Worm (Caenorhabditis elegans) whole organism, late embryonic: ENCODE results near the gene best-2.

Experiments used
- C08G9.2 ChIP-seq: sonication (generic microtip); optimal IDR thresholded peaks from 2 replicates; lab custom pipeline; 2016; ENCODE audit warnings: mild to moderate bottlenecking, missing genetic modification characterization, moderate library complexity, missing compliant biosample characterization
- C38D4.7 ChIP-seq: fragments of 200-800 bp; sonication (Bioruptor generic); optimal IDR thresholded peaks from 2 replicates; lab custom pipeline; 2018; ENCODE audit warnings: mild to moderate bottlenecking, missing genetic modification characterization, moderate library complexity, missing compliant biosample characterization
- F13H6.1 ChIP-seq: sonication (generic microtip); optimal IDR thresholded peaks from 2 replicates; lab custom pipeline; 2016; ENCODE audit warnings: missing genetic modification characterization, missing compliant biosample characterization
- K02D7.2 ChIP-seq: sonication (generic microtip); optimal IDR thresholded peaks from 2 replicates; lab custom pipeline; 2017; ENCODE audit warnings: mild to moderate bottlenecking, missing genetic modification characterization, missing compliant biosample characterization
- Y22D7AL.16 ChIP-seq: sonication (generic microtip); optimal IDR thresholded peaks from 2 replicates; lab custom pipeline; 2016; ENCODE audit warnings: missing genetic modification characterization, missing compliant biosample characterization
- ceh-18 ChIP-seq: sonication (generic microtip); optimal IDR thresholded peaks from 2 replicates; lab custom pipeline; 2016; ENCODE audit warnings: missing genetic modification characterization, missing compliant biosample characterization
- ceh-19 ChIP-seq: fragments of 200-800 bp; sonication (Bioruptor generic); optimal IDR thresholded peaks from 2 replicates; lab custom pipeline; 2018; ENCODE audit warnings: mild to moderate bottlenecking, missing genetic modification characterization, missing compliant biosample characterization
- ceh-24 ChIP-seq: sonication (generic microtip); optimal IDR thresholded peaks from 2 replicates; lab custom pipeline; 2016; ENCODE audit warnings: mild to moderate bottlenecking, missing genetic modification characterization, missing compliant biosample characterization
- ceh-31 ChIP-seq: sonication (generic microtip); optimal IDR thresholded peaks from 2 replicates; lab custom pipeline; 2016; ENCODE audit warnings: missing genetic modification characterization, missing compliant biosample characterization
- ceh-45 ChIP-seq: fragments of 200-800 bp; sonication (Bioruptor generic); IDR thresholded peaks from 2 replicates; pipeline ENCODE4 v1.3.6; 2022; ENCODE audit warnings: missing genetic modification reagents, missing genetic modification characterization, missing compliant biosample characterization
- ceh-48 ChIP-seq: sonication (generic microtip); optimal IDR thresholded peaks from 2 replicates; lab custom pipeline; 2016; ENCODE audit warnings: missing genetic modification characterization, inconsistent platforms, missing compliant biosample characterization
- ets-4 ChIP-seq: sonication (generic microtip); optimal IDR thresholded peaks from 2 replicates; lab custom pipeline; 2016; ENCODE audit warnings: missing genetic modification characterization, missing compliant biosample characterization
- eyg-1 ChIP-seq: sonication (generic microtip); optimal IDR thresholded peaks from 2 replicates; lab custom pipeline; 2016; ENCODE audit warnings: missing genotype, missing genetic modification characterization, missing compliant biosample characterization
- fax-1 ChIP-seq: sonication (generic microtip); optimal IDR thresholded peaks from 2 replicates; lab custom pipeline; 2016; ENCODE audit warnings: missing genotype, missing genetic modification characterization, missing compliant biosample characterization
- gmeb-2 ChIP-seq: sonication (generic microtip); optimal IDR thresholded peaks from 2 replicates; lab custom pipeline; 2016; ENCODE audit warnings: missing genetic modification characterization, inconsistent platforms, missing compliant biosample characterization
- hlh-13 ChIP-seq: fragments of 200-800 bp; sonication (Bioruptor generic); optimal IDR thresholded peaks from 2 replicates; lab custom pipeline; 2018; ENCODE audit warnings: mild to moderate bottlenecking, missing genetic modification characterization, missing compliant biosample characterization
- hlh-6 ChIP-seq: sonication (generic microtip); optimal IDR thresholded peaks from 2 replicates; lab custom pipeline; 2016; ENCODE audit warnings: missing genotype, missing genetic modification characterization, missing compliant biosample characterization
- lim-6 ChIP-seq: sonication (generic microtip); optimal IDR thresholded peaks from 2 replicates; lab custom pipeline; 2016; ENCODE audit warnings: missing genetic modification characterization, missing compliant biosample characterization
- lin-11 ChIP-seq: fragments of 200-800 bp; sonication (Bioruptor generic); optimal IDR thresholded peaks from 2 replicates; lab custom pipeline; 2018; ENCODE audit warnings: mild to moderate bottlenecking, missing genetic modification characterization, missing compliant biosample characterization
- nfya-1 ChIP-seq: sonication (generic microtip); optimal IDR thresholded peaks from 2 replicates; lab custom pipeline; 2017; ENCODE audit warnings: missing genetic modification characterization, mild to moderate bottlenecking, missing compliant biosample characterization, antibody characterized with exemption, moderate library complexity
- npax-4 ChIP-seq: sonication (generic microtip); optimal IDR thresholded peaks from 2 replicates; lab custom pipeline; 2016; ENCODE audit warnings: missing genetic modification characterization, missing compliant biosample characterization
- pag-3 ChIP-seq: sonication (generic microtip); optimal IDR thresholded peaks from 2 replicates; lab custom pipeline; 2016; ENCODE audit warnings: missing compliant biosample characterization, missing genetic modification characterization, borderline replicate concordance
- pqm-1 ChIP-seq: sonication (generic microtip); optimal IDR thresholded peaks from 2 replicates; lab custom pipeline; 2016; ENCODE audit warnings: missing genetic modification characterization, missing compliant biosample characterization
- ref-2 ChIP-seq: sonication (generic microtip); optimal IDR thresholded peaks from 2 replicates; lab custom pipeline; 2016; ENCODE audit warnings: missing genetic modification characterization, missing compliant biosample characterization
- rnt-1 ChIP-seq: sonication (generic microtip); optimal IDR thresholded peaks from 2 replicates; lab custom pipeline; 2016; ENCODE audit warnings: missing genetic modification characterization, missing compliant biosample characterization
- sdc-2 ChIP-seq: sonication (generic microtip); optimal IDR thresholded peaks from 2 replicates; lab custom pipeline; 2016; ENCODE audit warnings: missing genotype, missing genetic modification characterization, missing compliant biosample characterization
- sox-2 ChIP-seq: fragments of 200-800 bp; sonication (Bioruptor generic); IDR thresholded peaks from 2 replicates; pipeline ENCODE4 v1.3.6; 2022; ENCODE audit warnings: missing genetic modification reagents, missing genetic modification characterization, missing compliant biosample characterization
- sox-4 ChIP-seq: sonication (generic microtip); optimal IDR thresholded peaks from 2 replicates; lab custom pipeline; 2017; ENCODE audit warnings: mild to moderate bottlenecking, missing genetic modification characterization, inconsistent platforms, missing compliant biosample characterization
- ttx-3 ChIP-seq: sonication (generic microtip); optimal IDR thresholded peaks from 2 replicates; lab custom pipeline; 2016; ENCODE audit warnings: missing genetic modification reagents, missing genetic modification characterization, missing compliant biosample characterization
- unc-3 ChIP-seq, 2 experiments: fragments of 200-800 bp in 1 of 2; sonication (Bioruptor generic) in 1 of 2; sonication (generic microtip) in 1 of 2; conservative IDR thresholded peaks in 1 of 2; optimal IDR thresholded peaks in 1 of 2; 2 replicates each; pipeline versions ENCODE4 v1.3.6 to Lab custom; 2016 to 2022; ENCODE audit warnings: missing compliant biosample characterization in 2 of 2, missing genetic modification characterization in 2 of 2, missing genetic modification reagents in 1 of 2
- unc-42 ChIP-seq: sonication (generic microtip); optimal IDR thresholded peaks from 2 replicates; lab custom pipeline; 2016; ENCODE audit warnings: missing genotype, missing genetic modification characterization, missing compliant biosample characterization
- ztf-16 ChIP-seq: sonication (generic microtip); optimal IDR thresholded peaks from 2 replicates; lab custom pipeline; 2017; ENCODE audit warnings: missing genetic modification characterization, missing compliant biosample characterization

Gene best-2

ce11 chrIV:13093677-13094076, 19.2 kb downstream of the best-2 start, which contains the start of the genes prcc-1 and C39E9.12:
Gene prcc-1 (minus strand): TSS chrIV:13093795.
Gene C39E9.12 (plus strand): TSS chrIV:13094007.
- TF ChIP-seq Y22D7AL.16 (tag; lab: Kevin White, UChicago) (no peak), lim-6 (no peak), nfya-1 (tag; lab: Kevin White, UChicago) (peak; percentile 61), unc-42 (peak; percentile 43), ceh-18 (tag; lab: Kevin White, UChicago) (peak; percentile 1), ceh-48 (tag; lab: Kevin White, UChicago) (peak; percentile 65), ceh-31 (tag; lab: Kevin White, UChicago) (peak; percentile 33), fax-1 (peak; percentile 22)

DNA sequence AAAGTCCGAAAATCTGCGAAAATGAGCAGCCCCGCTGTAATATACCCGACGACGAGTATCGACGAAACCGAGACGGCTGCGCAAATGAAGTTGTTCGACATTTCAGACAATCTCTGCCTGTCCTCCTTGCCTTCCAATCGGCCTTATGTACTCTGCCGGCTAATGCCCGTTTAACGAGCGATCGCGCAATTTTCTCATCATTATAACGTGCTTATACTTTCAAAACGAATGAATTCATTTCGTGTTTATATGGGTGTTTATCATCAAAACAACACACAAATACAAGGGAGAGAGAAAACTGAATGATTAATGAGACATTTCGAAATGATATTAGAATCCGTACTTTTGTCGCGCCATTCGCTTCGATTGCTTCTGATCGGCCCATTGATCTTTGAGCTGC, 21.9 kb downstream of the best-2 start, which contains the start of gene col-132:
TSS of gene col-132 (minus strand) at position 101 of the 400 bp plus-strand sequence.
- no peak for TF ChIP-seq npax-4
- no peak for TF ChIP-seq lim-6
- TF ChIP-seq K02D7.2 (tag; lab: Kevin White, UChicago), result no peak

DNA sequence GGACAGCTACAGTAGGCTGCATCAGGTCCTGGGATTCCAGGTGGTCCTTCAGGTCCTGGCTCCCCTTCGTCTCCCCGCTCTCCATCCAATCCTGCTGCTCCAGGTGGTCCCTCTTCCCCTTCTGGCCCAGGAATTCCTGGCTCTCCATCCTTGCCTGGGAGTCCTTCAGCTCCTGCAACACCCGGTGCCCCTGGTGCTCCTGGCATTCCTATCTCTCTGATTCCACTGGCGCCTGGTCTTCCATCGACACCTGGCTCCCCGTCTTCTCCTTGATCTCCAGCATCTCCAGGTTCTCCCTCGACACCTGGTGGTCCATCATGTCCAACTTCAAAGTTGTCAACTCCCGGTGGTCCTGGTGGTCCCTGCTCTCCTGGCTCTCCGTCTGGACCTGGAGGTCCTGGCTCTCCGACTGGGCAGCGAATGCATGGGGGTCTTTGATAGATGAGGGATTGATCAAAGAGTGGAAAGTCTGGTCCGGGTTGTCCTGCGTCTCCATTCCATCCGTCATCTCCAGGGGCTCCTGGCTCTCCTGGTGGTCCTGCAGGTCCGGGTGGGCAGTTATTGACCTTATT, 23.1 kb downstream of the best-2 start:
- TF ChIP-seq C08G9.2 (tag; lab: Kevin White, UChicago) (peak; percentile 35), ref-2 (no peak), hlh-6 (tag; lab: Kevin White, UChicago) (peak; percentile 21)

ce11 chrIV:13086705-13087104, 26.2 kb downstream of the best-2 start, which contains the start of gene spin-2:
Gene spin-2 (plus strand): TSS chrIV:13087005.
- TF ChIP-seq eyg-1 (tag; lab: Kevin White, UChicago) (no peak), nfya-1 (tag; lab: Kevin White, UChicago) (no peak)
- TF ChIP-seq, all 69 proteins: peak for 0

- TF ChIP-seq F13H6.1 (no peak), gmeb-2 (tag; lab: Kevin White, UChicago) (no peak), hlh-6 (tag; lab: Kevin White, UChicago) (no peak), ceh-19 (GFP tag; lab: Kevin White, UChicago) (no peak), pqm-1 (tag; lab: Kevin White, UChicago) (no peak)
- TF ChIP-seq, all 69 proteins: peak for 0
These were observed 27.2 kb downstream of the best-2 start for ce11 chrIV:13085675-13086074.

- TF ChIP-seq ets-4 (tag; lab: Kevin White, UChicago) (no peak), ceh-31 (tag; lab: Kevin White, UChicago) (no peak), C38D4.7 (GFP tag; lab: Kevin White, UChicago) (no peak), nfya-1 (tag; lab: Kevin White, UChicago) (no peak), pqm-1 (tag; lab: Kevin White, UChicago) (no peak), unc-3 (GFP tag; conservative IDR thresholded peaks at IDR 0.05; lab: Robert Waterston, UW) (no peak), unc-3 (tag; optimal IDR thresholded peaks at IDR 0.05; lab: Kevin White, UChicago) (no peak), pag-3 (no peak), sdc-2 (tag; lab: Kevin White, UChicago) (no peak), ceh-45 (GFP tag; lab: Robert Waterston, UW) (no peak), ceh-24 (tag; lab: Kevin White, UChicago) (no peak), sox-4 (tag; lab: Kevin White, UChicago) (no peak), lin-11 (no peak), sox-2 (GFP tag; lab: Robert Waterston, UW) (no peak), ttx-3 (tag; lab: Kevin White, UChicago) (no peak), K02D7.2 (tag; lab: Kevin White, UChicago) (no peak), ztf-16 (tag; lab: Kevin White, UChicago) (no peak), hlh-13 (GFP tag; lab: Kevin White, UChicago) (no peak), rnt-1 (tag; lab: Kevin White, UChicago) (no peak)
These were observed 29.8 kb downstream of the best-2 start for ce11 chrIV:13082836-13083763.
